Fruit fly (Drosophila melanogaster) whole organism, embryonic: ENCODE measurements around the gene LanB1.

ENCODE experiments used
- Abd-B ChIP-seq: fragments of 200-800 bp; sonication (Bioruptor generic); optimal IDR thresholded peaks from 2 replicates; lab custom pipeline; 2018; ENCODE audit warnings: missing biosample characterization, mild to moderate bottlenecking, missing genetic modification characterization, moderate library complexity
- Adf1 ChIP-seq: fragments of 200-800 bp; sonication (Bioruptor generic); IDR thresholded peaks from 2 replicates; pipeline ENCODE4 v1.3.6; 2022; ENCODE audit warnings: missing biosample characterization, missing genetic modification characterization
- CG1024 ChIP-seq: fragments of 200-800 bp; sonication (Bioruptor generic); IDR thresholded peaks from 2 replicates; pipeline ENCODE4 v1.3.6; 2022; ENCODE audit warnings: missing biosample characterization, missing genetic modification characterization
- CG10431 ChIP-seq: fragments of 200-800 bp; sonication (Bioruptor generic); optimal IDR thresholded peaks from 3 replicates; lab custom pipeline; 2018; ENCODE audit warnings: missing biosample characterization, mild to moderate bottlenecking, missing genetic modification characterization
- CG10462 ChIP-seq: fragments of 200-800 bp; sonication (Bioruptor generic); optimal IDR thresholded peaks from 2 replicates; lab custom pipeline; 2016; ENCODE audit warnings: missing biosample characterization, missing genetic modification characterization
- CG11723 ChIP-seq: fragments of 200-800 bp; sonication (Bioruptor generic); optimal IDR thresholded peaks from 2 replicates; lab custom pipeline; 2017; ENCODE audit warnings: missing biosample characterization, mild to moderate bottlenecking, missing genetic modification characterization
- CG12659 ChIP-seq: fragments of 200-800 bp; sonication (Bioruptor generic); optimal IDR thresholded peaks from 3 replicates; lab custom pipeline; 2017; ENCODE audit warnings: mild to moderate bottlenecking, missing biosample characterization, missing genetic modification reagents, missing genetic modification characterization
- CG13123 ChIP-seq: fragments of 200-800 bp; sonication (Bioruptor generic); optimal IDR thresholded peaks from 2 replicates; lab custom pipeline; 2016; ENCODE audit warnings: missing biosample characterization, missing genetic modification characterization
- CG13894 ChIP-seq: fragments of 200-800 bp; sonication (Bioruptor generic); optimal IDR thresholded peaks from 3 replicates; lab custom pipeline; 2018; ENCODE audit warnings: missing biosample characterization, mild to moderate bottlenecking, missing genetic modification characterization, moderate library complexity
- CG14014 ChIP-seq: fragments of 200-800 bp; sonication (Bioruptor generic); IDR thresholded peaks from 2 replicates; pipeline ENCODE4 v1.3.6; 2022; ENCODE audit warnings: missing biosample characterization, missing genetic modification characterization
- CG1647 ChIP-seq: fragments of 200-800 bp; sonication (Bioruptor generic); optimal IDR thresholded peaks from 3 replicates; lab custom pipeline; 2016; ENCODE audit warnings: missing biosample characterization, missing genetic modification characterization
- CG2678 ChIP-seq: fragments of 200-800 bp; sonication (Bioruptor generic); optimal IDR thresholded peaks from 3 replicates; lab custom pipeline; 2019; ENCODE audit warnings: missing biosample characterization, mild to moderate bottlenecking, missing genetic modification characterization, moderate library complexity
- CG2712 ChIP-seq: fragments of 200-800 bp; optimal IDR thresholded peaks from 3 replicates; lab custom pipeline; 2019; ENCODE audit warnings: missing biosample characterization, mild to moderate bottlenecking, missing genetic modification characterization, moderate library complexity
- CG2875 ChIP-seq: fragments of 200-800 bp; sonication (Bioruptor generic); optimal IDR thresholded peaks from 2 replicates; lab custom pipeline; 2017; ENCODE audit warnings: missing biosample characterization, mild to moderate bottlenecking, missing genetic modification characterization, missing genetic modification reagents
- CG30431 ChIP-seq: fragments of 200-800 bp; sonication (Bioruptor generic); optimal IDR thresholded peaks from 2 replicates; lab custom pipeline; 2017; ENCODE audit warnings: missing biosample characterization, missing genetic modification characterization
- CG31441 ChIP-seq: fragments of 200-800 bp; sonication (Bioruptor generic); IDR thresholded peaks from 2 replicates; pipeline ENCODE4 v1.3.6; 2022; ENCODE audit warnings: missing biosample characterization, missing genetic modification characterization
- CG3281 ChIP-seq: fragments of 200-800 bp; sonication (Bioruptor generic); optimal IDR thresholded peaks from 3 replicates; lab custom pipeline; 2017; ENCODE audit warnings: missing biosample characterization, mild to moderate bottlenecking, missing genetic modification characterization
- CG3726 ChIP-seq: fragments of 200-800 bp; sonication (Bioruptor generic); IDR thresholded peaks from 3 replicates; pipeline ENCODE4, ENCODE4 v1.3.6; 2022; ENCODE audit warnings: missing biosample characterization, missing genetic modification characterization
- CG3995 ChIP-seq: fragments of 200-800 bp; sonication (Bioruptor generic); optimal IDR thresholded peaks from 3 replicates; lab custom pipeline; 2016; ENCODE audit warnings: missing biosample characterization, missing genetic modification characterization
- CG4424 ChIP-seq: fragments of 200-800 bp; sonication (Bioruptor generic); optimal IDR thresholded peaks from 3 replicates; lab custom pipeline; 2016; ENCODE audit warnings: missing biosample characterization, missing genetic modification characterization
- CG4820 ChIP-seq: fragments of 200-800 bp; sonication (Bioruptor generic); optimal IDR thresholded peaks from 3 replicates; lab custom pipeline; 2016; ENCODE audit warnings: missing biosample characterization, missing genetic modification characterization
- CG6813 ChIP-seq: fragments of 200-800 bp; sonication (Bioruptor generic); optimal IDR thresholded peaks from 2 replicates; lab custom pipeline; 2017; ENCODE audit warnings: missing biosample characterization, missing genetic modification characterization, mild to moderate bottlenecking, moderate library complexity, missing genetic modification reagents
- CG9437 ChIP-seq: fragments of 200-800 bp; sonication (Bioruptor generic); optimal IDR thresholded peaks from 2 replicates; lab custom pipeline; 2018; ENCODE audit warnings: missing biosample characterization, mild to moderate bottlenecking, missing genetic modification characterization
- CTCF ChIP-seq: fragments of 200-800 bp; sonication (Bioruptor generic); optimal IDR thresholded peaks from 2 replicates; lab custom pipeline; 2017; ENCODE audit warnings: missing biosample characterization, mild to moderate bottlenecking, missing genetic modification characterization, moderate library complexity
- Chrac-16 ChIP-seq: fragments of 200-800 bp; sonication (Bioruptor generic); optimal IDR thresholded peaks from 3 replicates; lab custom pipeline; 2016; ENCODE audit warnings: missing biosample characterization, missing genetic modification characterization
- CoRest ChIP-seq: fragments of 200-800 bp; sonication (Bioruptor generic); optimal IDR thresholded peaks from 3 replicates; lab custom pipeline; 2018; ENCODE audit warnings: missing biosample characterization, mild to moderate bottlenecking, missing genetic modification characterization, moderate library complexity
- Ets65A ChIP-seq: fragments of 200-800 bp; sonication (Bioruptor generic); peaks from one replicate; lab custom pipeline; 2016; ENCODE audit warnings: missing biosample characterization, missing genetic modification characterization
- Fer1 ChIP-seq: fragments of 200-800 bp; sonication (Bioruptor generic); optimal IDR thresholded peaks from 2 replicates; lab custom pipeline; 2017; ENCODE audit warnings: missing biosample characterization, mild to moderate bottlenecking, missing genetic modification characterization
- Med ChIP-seq: fragments of 200-800 bp; sonication (Bioruptor generic); peaks from one replicate; lab custom pipeline; 2016; ENCODE audit warnings: missing biosample characterization, missing genetic modification characterization, mild to moderate bottlenecking, inconsistent platforms, moderate library complexity
- Mrtf ChIP-seq: fragments of 200-800 bp; sonication (Bioruptor generic); IDR thresholded peaks from 3 replicates; pipeline ENCODE4 v1.3.6; 2022; ENCODE audit warnings: missing biosample characterization, missing genetic modification characterization
- NfI ChIP-seq: fragments of 200-800 bp; sonication (Bioruptor generic); optimal IDR thresholded peaks from 3 replicates; lab custom pipeline; 2018; ENCODE audit warnings: missing biosample characterization, mild to moderate bottlenecking, missing genetic modification characterization, moderate library complexity
- Oaz ChIP-seq: fragments of 200-800 bp; sonication (Bioruptor generic); IDR thresholded peaks from 2 replicates; pipeline ENCODE4 v1.3.6; 2022; ENCODE audit warnings: missing biosample characterization, missing genetic modification characterization
- PHDP ChIP-seq: fragments of 200-800 bp; sonication (Bioruptor generic); optimal IDR thresholded peaks from 3 replicates; lab custom pipeline; 2018; ENCODE audit warnings: missing biosample characterization, mild to moderate bottlenecking, missing genetic modification characterization, moderate library complexity
- Taf1 ChIP-seq: fragments of 200-800 bp; sonication (Bioruptor generic); IDR thresholded peaks from 2 replicates; pipeline ENCODE4 v1.3.6; 2022; ENCODE audit warnings: missing biosample characterization, missing genetic modification characterization
- al ChIP-seq: fragments of 200-800 bp; sonication (Bioruptor generic); IDR thresholded peaks from 2 replicates; pipeline ENCODE4 v1.3.6; 2022; ENCODE audit warnings: missing biosample characterization, missing genetic modification characterization
- ap ChIP-seq: fragments of 200-800 bp; sonication (Bioruptor generic); IDR thresholded peaks from 2 replicates; pipeline ENCODE4 v1.3.6; 2022; ENCODE audit warnings: missing biosample characterization, missing genetic modification characterization
- bbx ChIP-seq: fragments of 200-800 bp; sonication (Bioruptor generic); IDR thresholded peaks from 2 replicates; pipeline ENCODE4 v1.3.6; 2022; ENCODE audit warnings: missing biosample characterization, missing genetic modification characterization; ENCODE audit not compliant: partially characterized antibody
- bigmax ChIP-seq: fragments of 200-800 bp; sonication (Bioruptor generic); optimal IDR thresholded peaks from 2 replicates; lab custom pipeline; 2018; ENCODE audit warnings: missing biosample characterization, mild to moderate bottlenecking, missing genetic modification characterization
- crp ChIP-seq, 2 experiments: fragments of 200-800 bp; sonication (Bioruptor generic); optimal IDR thresholded peaks; 2 replicates in 1 of 2; 3 replicates in 1 of 2; lab custom pipeline; 2017; ENCODE audit warnings: missing biosample characterization in 2 of 2, missing genetic modification characterization in 2 of 2, mild to moderate bottlenecking in 1 of 2, moderate library complexity in 1 of 2
- danr ChIP-seq: fragments of 200-800 bp; sonication (Bioruptor generic); IDR thresholded peaks from 2 replicates; pipeline ENCODE4 v1.3.6; 2022; ENCODE audit warnings: missing biosample characterization, missing genetic modification characterization
- emc ChIP-seq: fragments of 200-800 bp; sonication (Bioruptor generic); optimal IDR thresholded peaks from 2 replicates; lab custom pipeline; 2016; ENCODE audit warnings: missing biosample characterization, missing genetic modification characterization
- fd96Cb ChIP-seq: fragments of 200-800 bp; sonication (Bioruptor generic); optimal IDR thresholded peaks from 2 replicates; lab custom pipeline; 2018; ENCODE audit warnings: missing biosample characterization, mild to moderate bottlenecking, missing genetic modification characterization, moderate library complexity
- gro ChIP-seq: fragments of 200-800 bp; sonication (Bioruptor generic); optimal IDR thresholded peaks from 2 replicates; lab custom pipeline; 2016; ENCODE audit warnings: missing biosample characterization, missing genetic modification characterization
- gt ChIP-seq: fragments of 200-800 bp; sonication (Bioruptor generic); IDR thresholded peaks from 2 replicates; pipeline ENCODE4 v1.3.6; 2022; ENCODE audit warnings: missing biosample characterization, missing genetic modification characterization
- hb ChIP-seq: fragments of 200-800 bp; sonication (Bioruptor generic); IDR thresholded peaks from 3 replicates; pipeline ENCODE4 v1.3.6; 2022; ENCODE audit warnings: missing biosample characterization, missing genetic modification characterization; ENCODE audit not compliant: partially characterized antibody
- hkb ChIP-seq, 2 experiments: fragments of 200-800 bp in 1 of 2; fragments of >200 bp in 1 of 2; sonication (Bioruptor generic) in 1 of 2; IDR thresholded peaks in 1 of 2; optimal IDR thresholded peaks in 1 of 2; 2 replicates each; pipeline versions ENCODE4 v1.3.6 to Lab custom; 2017 to 2022; ENCODE audit warnings: missing biosample characterization in 1 of 2, missing genetic modification characterization in 1 of 2
- lab ChIP-seq: fragments of 200-800 bp; sonication (Bioruptor generic); optimal IDR thresholded peaks from 3 replicates; lab custom pipeline; 2017; ENCODE audit warnings: missing biosample characterization, missing genetic modification characterization, mild to moderate bottlenecking, moderate library complexity, missing genetic modification reagents
- nau ChIP-seq: fragments of 200-800 bp; sonication (Bioruptor generic); optimal IDR thresholded peaks from 3 replicates; lab custom pipeline; 2017; ENCODE audit warnings: missing biosample characterization, mild to moderate bottlenecking, missing genetic modification characterization, missing genetic modification reagents
- repo ChIP-seq: fragments of 200-800 bp; sonication (Bioruptor generic); optimal IDR thresholded peaks from 2 replicates; lab custom pipeline; 2016; ENCODE audit warnings: missing biosample characterization, missing genetic modification characterization
- sob ChIP-seq: fragments of 200-800 bp; sonication (Bioruptor generic); IDR thresholded peaks from 2 replicates; pipeline ENCODE4 v1.3.6; 2022; ENCODE audit warnings: missing biosample characterization, missing genetic modification characterization
- unpg ChIP-seq: fragments of 200-800 bp; sonication (Bioruptor generic); optimal IDR thresholded peaks from 3 replicates; lab custom pipeline; 2018; ENCODE audit warnings: missing biosample characterization, mild to moderate bottlenecking, missing genetic modification characterization, moderate library complexity
- wor ChIP-seq: fragments of 200-800 bp; sonication (Bioruptor generic); IDR thresholded peaks from 2 replicates; pipeline ENCODE4 v1.3.6; 2022; ENCODE audit warnings: missing biosample characterization, missing genetic modification characterization

LanB1 gene

dm6 chr2L:7838024-7838423, 26.8 kb downstream of the LanB1 start (continued):
- TF ChIP-seq CG13123 (GFP tag; lab: Kevin White, UChicago) (no peak), CG30431 (GFP tag; lab: Kevin White, UChicago) (no peak), CG10462 (GFP tag; lab: Kevin White, UChicago) (no peak), hkb (optimal IDR thresholded peaks at IDR 0.05; lab: Kevin White, UChicago) (no peak), hkb (GFP tag; IDR thresholded peaks at IDR 0.05; lab: Robert Waterston, UW) (no peak; the same call in 1 of the 2 replicates), CTCF (no peak), wor (no peak), Taf1 (no peak), CG3995 (GFP tag; lab: Kevin White, UChicago) (no peak), CG10431 (GFP tag; lab: Kevin White, UChicago) (no peak), NfI (peak; percentile 14), emc (GFP tag; lab: Kevin White, UChicago) (no peak), CG14014 (GFP tag; lab: Robert Waterston, UW) (peak; percentile 19; the same call in 1 of the 2 replicates), crp (GFP tag; optimal IDR thresholded peaks at IDR 0.05; lab: Kevin White, UChicago) (no peak), al (GFP tag; lab: Robert Waterston, UW) (no peak), repo (no peak), sob (GFP tag; lab: Robert Waterston, UW) (no peak), CG1024 (no peak), bbx (no peak), Fer1 (GFP tag; lab: Kevin White, UChicago) (peak; percentile 4), hb (GFP tag; lab: Robert Waterston, UW) (no peak), CG31441 (GFP tag; lab: Robert Waterston, UW) (no peak), CG6813 (no peak), unpg (no peak), CG3281 (GFP tag; lab: Kevin White, UChicago) (peak; percentile 8), ap (GFP tag; lab: Robert Waterston, UW) (no peak), gro (GFP tag; lab: Kevin White, UChicago) (no peak), CG2875 (no peak), nau (GFP tag; lab: Kevin White, UChicago) (no peak), CG3726 (GFP tag; lab: Robert Waterston, UW) (no peak), fd96Cb (no peak), CG9437 (GFP tag; lab: Kevin White, UChicago) (no peak), CoRest (tag; lab: Kevin White, UChicago) (peak; percentile 27), Med (GFP tag; lab: Kevin White, UChicago) (peak; percentile 19), Oaz (GFP tag; lab: Robert Waterston, UW) (no peak), CG12659 (GFP tag; lab: Kevin White, UChicago) (peak; percentile 15), CG2712 (tag; lab: Kevin White, UChicago) (no peak), CG11723 (GFP tag; lab: Kevin White, UChicago) (no peak), Adf1 (GFP tag; lab: Robert Waterston, UW) (no peak), lab (peak; percentile 27), CG4424 (GFP tag; lab: Kevin White, UChicago) (no peak), CG1647 (GFP tag; lab: Kevin White, UChicago) (no peak), Mrtf (GFP tag; lab: Robert Waterston, UW) (no peak), bigmax (GFP tag; lab: Kevin White, UChicago) (no peak), CG2678 (peak; percentile 50), Ets65A (peak; percentile 55), gt (GFP tag; lab: Robert Waterston, UW) (no peak), Abd-B (no peak), CG13894 (no peak), danr (no peak), PHDP (no peak), CG4820 (GFP tag; lab: Kevin White, UChicago) (no peak), Chrac-16 (no peak)
